Worm (Caenorhabditis elegans) whole organism, L3 larva: ENCODE results near the gene rog-1.

Experiments used
- aly-2 ChIP-seq: fragments of 150-350 bp; optimal IDR thresholded peaks from 2 replicates; lab custom pipeline; 2014; ENCODE audit warnings: missing biosample characterization, missing genetic modification characterization
- ama-1 ChIP-seq: fragments of 150-350 bp; optimal IDR thresholded peaks from 2 replicates; lab custom pipeline; 2018
- ceh-16 ChIP-seq: sonication (generic microtip); optimal IDR thresholded peaks from 2 replicates; lab custom pipeline; 2017; ENCODE audit warnings: missing biosample characterization, missing genetic modification characterization
- ceh-82 ChIP-seq: fragments of 150-350 bp; optimal IDR thresholded peaks from 2 replicates; lab custom pipeline; 2014; ENCODE audit warnings: missing biosample characterization, missing genetic modification characterization
- ceh-9 ChIP-seq: sonication (generic microtip); optimal IDR thresholded peaks from 2 replicates; lab custom pipeline; 2018; ENCODE audit warnings: missing biosample characterization, missing genetic modification characterization
- daf-12 ChIP-seq: fragments of 150-350 bp; optimal IDR thresholded peaks from 2 replicates; lab custom pipeline; 2014; ENCODE audit warnings: missing biosample characterization, missing genetic modification reagents, missing genetic modification characterization
- egl-5 ChIP-seq: fragments of 150-350 bp; optimal IDR thresholded peaks from 2 replicates; lab custom pipeline; 2017; ENCODE audit warnings: missing biosample characterization, missing genetic modification reagents, missing genetic modification characterization, inconsistent platforms
- elt-1 ChIP-seq: fragments of 150-350 bp; optimal IDR thresholded peaks from 2 replicates; lab custom pipeline; 2014; ENCODE audit warnings: missing biosample characterization, missing genetic modification characterization
- elt-2 ChIP-seq: sonication (generic microtip); optimal IDR thresholded peaks from 2 replicates; lab custom pipeline; 2016; ENCODE audit warnings: missing genetic modification reagents, mild to moderate bottlenecking, missing genetic modification characterization, missing compliant biosample characterization
- elt-3 ChIP-seq, 3 experiments: fragments of 150-350 bp in 1 of 3; sonication (generic microtip) in 2 of 3; optimal IDR thresholded peaks; 2 replicates in 2 of 3; 4 replicates in 1 of 3; lab custom pipeline; 2014 to 2017; ENCODE audit warnings: missing biosample characterization in 3 of 3, missing genetic modification characterization in 3 of 3
- eor-1 ChIP-seq, 2 experiments: fragments of 150-350 bp; optimal IDR thresholded peaks; 2 replicates each; lab custom pipeline; 2014 to 2018; ENCODE audit warnings: missing biosample characterization in 2 of 2, missing genetic modification characterization in 2 of 2
- fkh-10 ChIP-seq: sonication (generic microtip); optimal IDR thresholded peaks from 2 replicates; lab custom pipeline; 2017; ENCODE audit warnings: missing biosample characterization, missing genetic modification reagents, missing genetic modification characterization
- fkh-2 ChIP-seq: fragments of 150-350 bp; optimal IDR thresholded peaks from 2 replicates; lab custom pipeline; 2014; ENCODE audit warnings: missing biosample characterization, missing genetic modification reagents, missing genetic modification characterization
- hmg-11 ChIP-seq: sonication (generic microtip); optimal IDR thresholded peaks from 2 replicates; lab custom pipeline; 2016; ENCODE audit warnings: missing genetic modification characterization, missing compliant biosample characterization
- jun-1 ChIP-seq: fragments of 150-350 bp; optimal IDR thresholded peaks from 2 replicates; lab custom pipeline; 2014; ENCODE audit warnings: missing biosample characterization, missing genetic modification reagents, missing genetic modification characterization
- lin-39 ChIP-seq: fragments of 150-350 bp; optimal IDR thresholded peaks from 2 replicates; lab custom pipeline; 2018; ENCODE audit warnings: missing biosample characterization, missing genetic modification reagents, missing genetic modification characterization
- lsy-12 ChIP-seq: sonication (generic microtip); optimal IDR thresholded peaks from 2 replicates; lab custom pipeline; 2016; ENCODE audit warnings: mild to moderate bottlenecking, missing genetic modification characterization, missing compliant biosample characterization
- mdl-1 ChIP-seq: fragments of 150-350 bp; optimal IDR thresholded peaks from 2 replicates; lab custom pipeline; 2014; ENCODE audit warnings: missing biosample characterization, missing genetic modification characterization
- nfya-1 ChIP-seq: sonication (generic microtip); optimal IDR thresholded peaks from 2 replicates; lab custom pipeline; 2017; ENCODE audit warnings: missing genetic modification characterization, mild to moderate bottlenecking, missing compliant biosample characterization, antibody characterized with exemption, moderate library complexity; ENCODE audit not compliant: insufficient read depth
- nhr-11 ChIP-seq: fragments of 150-350 bp; optimal IDR thresholded peaks from 2 replicates; lab custom pipeline; 2014; ENCODE audit warnings: missing biosample characterization, missing genetic modification characterization
- nhr-12 ChIP-seq: fragments of 150-350 bp; optimal IDR thresholded peaks from 2 replicates; lab custom pipeline; 2014; ENCODE audit warnings: missing biosample characterization, missing genetic modification characterization
- nhr-23 ChIP-seq: fragments of 150-350 bp; optimal IDR thresholded peaks from 2 replicates; lab custom pipeline; 2014; ENCODE audit warnings: missing biosample characterization, missing genetic modification reagents, missing genetic modification characterization
- nhr-237 ChIP-seq: fragments of 150-350 bp; optimal IDR thresholded peaks from 2 replicates; lab custom pipeline; 2014; ENCODE audit warnings: missing biosample characterization, missing genetic modification characterization
- nhr-25 ChIP-seq: sonication (generic microtip); optimal IDR thresholded peaks from 2 replicates; lab custom pipeline; 2017; ENCODE audit warnings: missing biosample characterization, missing genetic modification characterization
- nhr-28 ChIP-seq: fragments of 150-350 bp; optimal IDR thresholded peaks from 2 replicates; lab custom pipeline; 2014; ENCODE audit warnings: missing biosample characterization, missing genetic modification characterization
- nhr-43 ChIP-seq: sonication (generic microtip); optimal IDR thresholded peaks from 2 replicates; lab custom pipeline; 2016; ENCODE audit warnings: mild to moderate bottlenecking, missing genetic modification characterization, missing compliant biosample characterization; ENCODE audit not compliant: poor library complexity, severe bottlenecking
- nhr-67 ChIP-seq: fragments of 150-350 bp; optimal IDR thresholded peaks from 2 replicates; lab custom pipeline; 2014; ENCODE audit warnings: missing biosample characterization, missing genetic modification characterization
- pha-4 ChIP-seq: fragments of 150-350 bp; optimal IDR thresholded peaks from 2 replicates; lab custom pipeline; 2014; ENCODE audit warnings: missing biosample characterization, missing genetic modification reagents, missing genetic modification characterization
- sea-2 ChIP-seq: fragments of 150-350 bp; sonication (generic microtip); optimal IDR thresholded peaks from 4 replicates; lab custom pipeline; 2014; ENCODE audit warnings: missing biosample characterization, missing genetic modification reagents, missing genetic modification characterization
- skn-1 ChIP-seq: fragments of 150-350 bp; optimal IDR thresholded peaks from 2 replicates; lab custom pipeline; 2014; ENCODE audit warnings: missing biosample characterization, missing genetic modification characterization
- tbx-2 ChIP-seq: sonication (generic microtip); optimal IDR thresholded peaks from 2 replicates; lab custom pipeline; 2016; ENCODE audit warnings: mild to moderate bottlenecking, missing genetic modification characterization, missing compliant biosample characterization
- unc-39 ChIP-seq: sonication (generic microtip); optimal IDR thresholded peaks from 4 replicates; lab custom pipeline; 2017; ENCODE audit warnings: missing biosample characterization, missing genetic modification characterization
- unc-62 ChIP-seq: fragments of 150-350 bp; sonication (generic microtip); optimal IDR thresholded peaks from 4 replicates; lab custom pipeline; 2014; ENCODE audit warnings: missing biosample characterization, missing genetic modification reagents, missing genetic modification characterization
- zag-1 ChIP-seq: fragments of 150-350 bp; optimal IDR thresholded peaks from 2 replicates; lab custom pipeline; 2014; ENCODE audit warnings: missing biosample characterization, missing genetic modification characterization
- ztf-4 ChIP-seq: fragments of 150-350 bp; optimal IDR thresholded peaks from 2 replicates; lab custom pipeline; 2014; ENCODE audit warnings: missing biosample characterization, missing genetic modification characterization

Gene rog-1

ce11 chrII:1378259-1378658 lies 3.5 kb upstream of the rog-1 start, which contains the start of gene F54D12.10:
F54D12.10 (minus strand) TSS chrII:1378359.
- TF ChIP-seq egl-5 (tag; lab: Kevin White, UChicago) = no peak
- TF ChIP-seq ztf-4 (tag; lab: Kevin White, UChicago) = no peak
- no peak for TF ChIP-seq lin-39 (tag; lab: Kevin White, UChicago)
- no peak for TF ChIP-seq skn-1 (tag; lab: Kevin White, UChicago)
- TF ChIP-seq nhr-28 = no peak

- TF ChIP-seq hmg-11 (tag; lab: Kevin White, UChicago) (no peak), daf-12 (tag; lab: Kevin White, UChicago) (no peak), nhr-28 (no peak), elt-3 (tag; optimal IDR thresholded peaks at IDR 0.05; lab: Kevin White, UChicago) (no peak), nhr-67 (no peak), ceh-16 (tag; lab: Kevin White, UChicago) (no peak)
These were observed 2.0 kb upstream of the rog-1 start for ce11 chrII:1376795-1377194.

ce11 chrII:1375627-1376026 lies 838 bp upstream of the rog-1 start:
- TF ChIP-seq ceh-82 (no peak), unc-39 (tag; lab: Kevin White, UChicago) (no peak), aly-2 (tag; lab: Kevin White, UChicago) (no peak), nfya-1 (peak; percentile 30), nhr-11 (tag; lab: Kevin White, UChicago) (no peak), zag-1 (tag; lab: Kevin White, UChicago) (no peak), ceh-9 (tag; lab: Kevin White, UChicago) (no peak), nhr-23 (no peak), nhr-25 (tag; lab: Kevin White, UChicago) (no peak), fkh-2 (tag; lab: Kevin White, UChicago) (no peak), nhr-237 (tag; lab: Kevin White, UChicago) (no peak), lsy-12 (no peak), egl-5 (tag; lab: Kevin White, UChicago) (peak; percentile 55), sea-2 (GFP tag; lab: Kevin White, UChicago) (no peak), ztf-4 (tag; lab: Kevin White, UChicago) (no peak)

- TF ChIP-seq nhr-43 (no peak), nfya-1 (peak; percentile 78)
These were observed 303 bp downstream of the rog-1 start for ce11 chrII:1374486-1374885.

ce11 chrII:1372966-1373365 lies 1.8 kb downstream of the rog-1 start:
- TF ChIP-seq nfya-1 (peak; percentile 83), zag-1 (tag; lab: Kevin White, UChicago) (no peak)

- TF ChIP-seq nfya-1 = peak; percentile 51
- TF ChIP-seq elt-1 (tag; lab: Kevin White, UChicago) = no peak
- no peak for TF ChIP-seq unc-62 (GFP tag; lab: Kevin White, UChicago)
- no peak for TF ChIP-seq nhr-23
These were observed 2.7 kb downstream of the rog-1 start for ce11 chrII:1372138-1372537.

- TF ChIP-seq pha-4 (tag; lab: Kevin White, UChicago) (no peak), lsy-12 (peak; percentile 22)
These were observed 3.3 kb downstream of the rog-1 start for ce11 chrII:1371533-1371932.

ce11 chrII:1369322-1369721 lies 5.5 kb downstream of the rog-1 start:
- no peak for TF ChIP-seq nhr-23
- no peak for TF ChIP-seq tbx-2 (tag; lab: Kevin White, UChicago)
- TF ChIP-seq egl-5 (tag; lab: Kevin White, UChicago) = no peak
- TF ChIP-seq jun-1 (tag; lab: Kevin White, UChicago) = no peak
- TF ChIP-seq nhr-237 (tag; lab: Kevin White, UChicago) = no peak
- no peak for TF ChIP-seq nhr-12 (tag; lab: Kevin White, UChicago)
- TF ChIP-seq ama-1 = no peak
- no peak for TF ChIP-seq unc-62 (GFP tag; lab: Kevin White, UChicago)
- no peak for TF ChIP-seq nhr-43
- no peak for TF ChIP-seq eor-1 (tag; optimal IDR thresholded peaks at IDR 0.05; lab: Kevin White, UChicago)
- TF ChIP-seq nfya-1 = no peak
- TF ChIP-seq fkh-10 = no peak
- TF ChIP-seq elt-2 = no peak
- TF ChIP-seq daf-12 (tag; lab: Kevin White, UChicago) = no peak
- no peak for TF ChIP-seq fkh-2 (tag; lab: Kevin White, UChicago)
- TF ChIP-seq zag-1 (tag; lab: Kevin White, UChicago) = no peak
- TF ChIP-seq hmg-11 (tag; lab: Kevin White, UChicago) = no peak
- no peak for TF ChIP-seq nhr-25 (tag; lab: Kevin White, UChicago)
- TF ChIP-seq mdl-1 (tag; lab: Kevin White, UChicago) = no peak
- TF ChIP-seq ztf-4 (tag; lab: Kevin White, UChicago) = no peak
